Fruit fly (Drosophila melanogaster): ENCODE results near the gene Tom40.

Tom40 gene

dm6 chrX:7708942-7709707 lies 27.6 kb upstream of the Tom40 start, which contains the start of gene CHES-1-like (continued):
- TF ChIP-seq CG8632 (GFP tag; optimal IDR thresholded peaks at IDR 0.05) (peak; percentile 72), CG1621 (tag; optimal IDR thresholded peaks at IDR 0.05) (peak; percentile 64), Hr4 (GFP tag; optimal IDR thresholded peaks at IDR 0.05) (peak; percentile 91), CG31627 (GFP tag; optimal IDR thresholded peaks at IDR 0.05) (peak; percentile 83), net (GFP tag; optimal IDR thresholded peaks at IDR 0.05) (peak; percentile 87), dsx (GFP tag; optimal IDR thresholded peaks at IDR 0.05; ENCODE audit: poor library complexity, severe bottlenecking) (peak; percentile 80), svp (GFP tag) (peak; percentile 97), CG8119 (GFP tag; IDR thresholded peaks at IDR 0.05) (peak; percentile 87), Ets21C (GFP tag; optimal IDR thresholded peaks at IDR 0.05) (peak; percentile 78), CG16779 (tag; optimal IDR thresholded peaks at IDR 0.05) (peak; percentile 79)

- TF ChIP-seq Gug (GFP tag; IDR thresholded peaks at IDR 0.05), result no peak
- no peak for TF ChIP-seq CG32006 (GFP tag; optimal IDR thresholded peaks at IDR 0.05)
- TF ChIP-seq CG6276 (GFP tag; optimal IDR thresholded peaks at IDR 0.05), result peak; percentile 11
- TF ChIP-seq Met (GFP tag; optimal IDR thresholded peaks at IDR 0.05), result no peak
- peak; percentile 3 for TF ChIP-seq CG6854 (GFP tag; optimal IDR thresholded peaks at IDR 0.05)
- peak; percentile 54 for TF ChIP-seq achi (GFP tag; optimal IDR thresholded peaks at IDR 0.05)
- TF ChIP-seq eg (GFP tag; IDR thresholded peaks at IDR 0.05), result peak; percentile 26; the same call in 1 of the 3 replicates
- peak; percentile 17 for TF ChIP-seq CG9139 (GFP tag; optimal IDR thresholded peaks at IDR 0.05)
- TF ChIP-seq fkh (GFP tag; optimal IDR thresholded peaks at IDR 0.05), result peak; percentile 17
- TF ChIP-seq fd85E (GFP tag; optimal IDR thresholded peaks at IDR 0.05), result no peak
- TF ChIP-seq CG6163 (GFP tag; IDR thresholded peaks at IDR 0.05), result peak; percentile 57; the same call in 2 of the 3 replicates
- TF ChIP-seq ss (GFP tag; optimal IDR thresholded peaks at IDR 0.05), result peak in 1 of 2 experiments; percentile 26
- no peak for TF ChIP-seq Lpt (GFP tag; optimal IDR thresholded peaks at IDR 0.05)
- TF ChIP-seq dsx (GFP tag; optimal IDR thresholded peaks at IDR 0.05; ENCODE audit: poor library complexity, severe bottlenecking), result peak; percentile 61
- peak; percentile 23; the same call in 1 of the 2 replicates for TF ChIP-seq CG15336 (GFP tag; IDR thresholded peaks at IDR 0.05)
- TF ChIP-seq Eip78C (GFP tag), result peak; percentile 40
- no peak for TF ChIP-seq fd59A (GFP tag; optimal IDR thresholded peaks at IDR 0.05)
- no peak for TF ChIP-seq CG3919 (GFP tag; optimal IDR thresholded peaks at IDR 0.05)
- TF ChIP-seq CG6792 (GFP tag; optimal IDR thresholded peaks at IDR 0.05), result no peak
Measured at dm6 chrX:7709708-7710438, 26.8 kb upstream of the Tom40 start.

- TF ChIP-seq CG31627 (GFP tag; optimal IDR thresholded peaks at IDR 0.05), result peak; percentile 45
- TF ChIP-seq cyc (GFP tag; optimal IDR thresholded peaks at IDR 0.05), result peak; percentile 44
- TF ChIP-seq eg (GFP tag; IDR thresholded peaks at IDR 0.05), result peak; percentile 63; the same call in 2 of the 3 replicates
- peak; percentile 100 for TF ChIP-seq CG6808 (GFP tag; optimal IDR thresholded peaks at IDR 0.05)
- TF ChIP-seq CG15336 (GFP tag; IDR thresholded peaks at IDR 0.05), result no peak; the same call in 1 of the 2 replicates
- TF ChIP-seq CG6163 (GFP tag; IDR thresholded peaks at IDR 0.05), result 0 out of 3 replicates have a peak, but pooled peaks have one; percentile 39
- peak; percentile 8 for TF ChIP-seq CG16779 (tag; optimal IDR thresholded peaks at IDR 0.05)
- peak; percentile 10 for TF ChIP-seq dac (GFP tag; optimal IDR thresholded peaks at IDR 0.05)
- no peak for TF ChIP-seq Smox (GFP tag; optimal IDR thresholded peaks at IDR 0.05)
- TF ChIP-seq CG6792 (GFP tag; optimal IDR thresholded peaks at IDR 0.05), result no peak
- TF ChIP-seq esn (GFP tag; optimal IDR thresholded peaks at IDR 0.05), result peak; percentile 20
- TF ChIP-seq Hr39 (GFP tag; optimal IDR thresholded peaks at IDR 0.05), result peak; percentile 32
- peak; percentile 36; the same call in 2 of the 3 replicates for TF ChIP-seq CG8119 (GFP tag; IDR thresholded peaks at IDR 0.05)
- peak; percentile 66 for TF ChIP-seq svp (GFP tag)
- TF ChIP-seq lz (GFP tag; optimal IDR thresholded peaks at IDR 0.05), result peak; percentile 51
- TF ChIP-seq Sox102F (GFP tag; optimal IDR thresholded peaks at IDR 0.05), result peak; percentile 15
- TF ChIP-seq Eip78C (GFP tag), result peak; percentile 51
- no peak for TF ChIP-seq Eip75B (GFP tag; optimal IDR thresholded peaks at IDR 0.05)
- TF ChIP-seq CG6276 (GFP tag; optimal IDR thresholded peaks at IDR 0.05), result peak; percentile 23
- TF ChIP-seq fkh (GFP tag; optimal IDR thresholded peaks at IDR 0.05), result peak; percentile 50
Measured at dm6 chrX:7710439-7711154, 26.1 kb upstream of the Tom40 start.
